Worm (Caenorhabditis elegans): ENCODE results near the gene lpr-5.

DNA sequence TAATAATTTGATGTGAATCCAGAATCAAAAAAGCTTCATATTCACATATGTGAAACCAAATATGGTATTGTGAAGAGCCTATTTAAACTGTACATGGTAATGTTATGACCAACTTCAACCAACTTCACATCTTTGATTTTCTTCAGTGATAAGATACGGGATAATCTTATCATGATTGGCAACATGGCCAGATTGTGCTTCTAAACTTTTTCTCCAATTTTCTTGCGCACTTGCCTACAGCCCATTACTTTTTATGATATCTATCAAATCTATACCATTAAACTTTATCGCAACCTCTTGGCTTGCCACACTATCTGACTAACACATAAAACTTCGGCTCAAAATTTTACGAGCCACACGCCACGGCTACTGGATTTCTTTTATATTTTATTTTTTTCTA, 29.5 kb upstream of the lpr-5 start:
- TF ChIP-seq mep-1 (tag; optimal IDR thresholded peaks at IDR 0.05) (no peak), flh-1 (GFP tag; optimal IDR thresholded peaks at IDR 0.05) (no peak), ztf-11 (tag; optimal IDR thresholded peaks at IDR 0.05) (no peak), ces-1 (GFP tag; optimal IDR thresholded peaks at IDR 0.05) (no peak), nhr-76 (tag; optimal IDR thresholded peaks at IDR 0.05) (no peak)
